Fruit fly (Drosophila melanogaster) whole organism, prepupa: ENCODE results near the gene rempA.

ENCODE experiments used
- Blimp-1 ChIP-seq: fragments of 200-800 bp; sonication (Bioruptor generic); optimal IDR thresholded peaks from 3 replicates; lab custom pipeline; 2017; ENCODE audit warnings: missing biosample characterization, missing genetic modification characterization, mild to moderate bottlenecking, moderate library complexity, missing genetic modification reagents
- CG10631 ChIP-seq: fragments of 200-800 bp; sonication (Bioruptor generic); optimal IDR thresholded peaks from 2 replicates; lab custom pipeline; 2016; ENCODE audit warnings: missing biosample characterization, missing genetic modification characterization
- CG10669 ChIP-seq: fragments of 200-800 bp; sonication (Bioruptor generic); optimal IDR thresholded peaks from 3 replicates; lab custom pipeline; 2018; ENCODE audit warnings: missing biosample characterization, mild to moderate bottlenecking, missing genetic modification characterization, moderate library complexity
- CG11294 ChIP-seq: fragments of 200-800 bp; sonication (Bioruptor generic); IDR thresholded peaks from 2 replicates; pipeline ENCODE4 v1.3.6; 2022; ENCODE audit warnings: missing biosample characterization, missing genetic modification characterization
- CG11762 ChIP-seq: fragments of 200-800 bp; sonication (Bioruptor generic); optimal IDR thresholded peaks from 3 replicates; lab custom pipeline; 2016; ENCODE audit warnings: missing biosample characterization, missing genetic modification characterization; ENCODE audit not compliant: insufficient read depth
- CG15336 ChIP-seq: fragments of 200-800 bp; sonication (Bioruptor generic); IDR thresholded peaks from 2 replicates; pipeline ENCODE4 v1.3.6; 2022; ENCODE audit warnings: missing biosample characterization, missing genetic modification characterization
- CG31627 ChIP-seq: fragments of 200-800 bp; sonication (Bioruptor generic); optimal IDR thresholded peaks from 3 replicates; lab custom pipeline; 2016; ENCODE audit warnings: missing biosample characterization, missing genetic modification characterization
- CG32006 ChIP-seq: fragments of 200-800 bp; sonication (Bioruptor generic); optimal IDR thresholded peaks from 3 replicates; lab custom pipeline; 2017; ENCODE audit warnings: missing biosample characterization, mild to moderate bottlenecking, missing genetic modification characterization
- CG34406 ChIP-seq: fragments of 200-800 bp; sonication (Bioruptor generic); optimal IDR thresholded peaks from 3 replicates; lab custom pipeline; 2016; ENCODE audit warnings: missing biosample characterization, missing genetic modification characterization
- CG3919 ChIP-seq: fragments of 200-800 bp; sonication (Bioruptor generic); optimal IDR thresholded peaks from 3 replicates; lab custom pipeline; 2016; ENCODE audit warnings: missing biosample characterization, missing genetic modification characterization
- CG4318 ChIP-seq: fragments of 200-800 bp; sonication (Bioruptor generic); optimal IDR thresholded peaks from 3 replicates; lab custom pipeline; 2017; ENCODE audit warnings: missing biosample characterization, mild to moderate bottlenecking, missing genetic modification characterization
- CG6163 ChIP-seq: fragments of 200-800 bp; sonication (Bioruptor generic); IDR thresholded peaks from 3 replicates; pipeline ENCODE4 v1.3.6; 2022; ENCODE audit warnings: missing biosample characterization, missing genetic modification characterization
- CG6276 ChIP-seq: fragments of 200-800 bp; sonication (Bioruptor generic); optimal IDR thresholded peaks from 2 replicates; lab custom pipeline; 2017; ENCODE audit warnings: missing biosample characterization, mild to moderate bottlenecking, missing genetic modification characterization
- CG6792 ChIP-seq: fragments of 200-800 bp; sonication (Bioruptor generic); optimal IDR thresholded peaks from 3 replicates; lab custom pipeline; 2016; ENCODE audit warnings: missing biosample characterization, missing genetic modification characterization
- CG8119 ChIP-seq: fragments of 200-800 bp; sonication (Bioruptor generic); IDR thresholded peaks from 3 replicates; pipeline ENCODE4 v1.3.6; 2022; ENCODE audit warnings: missing biosample characterization, missing genetic modification characterization
- CG8632 ChIP-seq: fragments of 200-800 bp; sonication (Bioruptor generic); optimal IDR thresholded peaks from 3 replicates; lab custom pipeline; 2016; ENCODE audit warnings: missing biosample characterization, missing genetic modification characterization
- Eip75B ChIP-seq: fragments of 200-800 bp; sonication (Bioruptor generic); optimal IDR thresholded peaks from 3 replicates; lab custom pipeline; 2016; ENCODE audit warnings: missing biosample characterization, missing genetic modification characterization
- Eip78C ChIP-seq: fragments of 200-800 bp; sonication (Bioruptor generic); peaks from one replicate; lab custom pipeline; 2016; ENCODE audit warnings: missing biosample characterization, missing genetic modification characterization
- Ets21C ChIP-seq: fragments of 200-800 bp; sonication (Bioruptor generic); optimal IDR thresholded peaks from 3 replicates; lab custom pipeline; 2016; ENCODE audit warnings: missing biosample characterization, missing genetic modification characterization
- Gug ChIP-seq: fragments of 200-800 bp; sonication (Bioruptor generic); IDR thresholded peaks from 2 replicates; pipeline ENCODE4 v1.3.6; 2022; ENCODE audit warnings: missing biosample characterization, missing genetic modification characterization
- Hr38 ChIP-seq: sonication (Bioruptor generic); optimal IDR thresholded peaks from 2 replicates; lab custom pipeline; 2016; ENCODE audit warnings: missing biosample characterization, missing genetic modification characterization
- Hr39 ChIP-seq: fragments of 200-800 bp; sonication (Bioruptor generic); optimal IDR thresholded peaks from 2 replicates; lab custom pipeline; 2016; ENCODE audit warnings: missing biosample characterization, missing genetic modification characterization
- Hr4 ChIP-seq: fragments of 200-800 bp; sonication (Bioruptor generic); optimal IDR thresholded peaks from 3 replicates; lab custom pipeline; 2016; ENCODE audit warnings: missing biosample characterization, missing genetic modification characterization
- Lpt ChIP-seq: fragments of 200-800 bp; sonication (Bioruptor generic); optimal IDR thresholded peaks from 3 replicates; lab custom pipeline; 2016; ENCODE audit warnings: missing biosample characterization, missing genetic modification characterization
- Met ChIP-seq: fragments of 200-800 bp; sonication (Bioruptor generic); optimal IDR thresholded peaks from 3 replicates; lab custom pipeline; 2016; ENCODE audit warnings: missing biosample characterization, missing genetic modification characterization
- OdsH ChIP-seq: fragments of 200-800 bp; sonication (Bioruptor generic); optimal IDR thresholded peaks from 3 replicates; lab custom pipeline; 2016; ENCODE audit warnings: missing biosample characterization, missing genetic modification characterization
- Sox102F ChIP-seq: fragments of 200-800 bp; sonication (Bioruptor generic); optimal IDR thresholded peaks from 2 replicates; lab custom pipeline; 2016; ENCODE audit warnings: missing biosample characterization, mild to moderate bottlenecking, missing genetic modification characterization
- Sox14 ChIP-seq: fragments of 200-800 bp; sonication (Bioruptor generic); optimal IDR thresholded peaks from 3 replicates; lab custom pipeline; 2016; ENCODE audit warnings: missing biosample characterization, missing genetic modification characterization
- achi ChIP-seq: fragments of 200-800 bp; sonication (Bioruptor generic); optimal IDR thresholded peaks from 3 replicates; lab custom pipeline; 2016; ENCODE audit warnings: missing biosample characterization, missing genetic modification characterization
- cyc ChIP-seq: fragments of 200-800 bp; sonication (Bioruptor generic); optimal IDR thresholded peaks from 3 replicates; lab custom pipeline; 2016; ENCODE audit warnings: missing biosample characterization, missing genetic modification characterization
- dac ChIP-seq: fragments of 200-800 bp; sonication (Bioruptor generic); optimal IDR thresholded peaks from 2 replicates; lab custom pipeline; 2017; ENCODE audit warnings: missing biosample characterization, mild to moderate bottlenecking, missing genetic modification characterization
- eg ChIP-seq: fragments of 200-800 bp; sonication (Bioruptor generic); IDR thresholded peaks from 3 replicates; pipeline ENCODE4 v1.3.6; 2022; ENCODE audit warnings: missing biosample characterization, missing genetic modification characterization
- esn ChIP-seq: fragments of 200-800 bp; sonication (Bioruptor generic); optimal IDR thresholded peaks from 2 replicates; lab custom pipeline; 2016; ENCODE audit warnings: missing biosample characterization, mild to moderate bottlenecking, missing genetic modification characterization, moderate library complexity
- fd59A ChIP-seq: fragments of 200-800 bp; sonication (Bioruptor generic); optimal IDR thresholded peaks from 2 replicates; lab custom pipeline; 2017; ENCODE audit warnings: missing biosample characterization, mild to moderate bottlenecking, missing genetic modification characterization, missing genetic modification reagents
- lz ChIP-seq: fragments of 200-800 bp; sonication (Bioruptor generic); optimal IDR thresholded peaks from 3 replicates; lab custom pipeline; 2016; ENCODE audit warnings: missing biosample characterization, missing genetic modification characterization
- net ChIP-seq: fragments of 200-800 bp; sonication (Bioruptor generic); optimal IDR thresholded peaks from 3 replicates; lab custom pipeline; 2016; ENCODE audit warnings: missing biosample characterization, missing genetic modification characterization
- pdm3 ChIP-seq: fragments of 200-800 bp; sonication (Bioruptor generic); optimal IDR thresholded peaks from 3 replicates; lab custom pipeline; 2016; ENCODE audit warnings: missing biosample characterization, missing genetic modification characterization
- salr ChIP-seq, 2 experiments: fragments of 200-800 bp; sonication (Bioruptor generic); optimal IDR thresholded peaks; 3 replicates each; lab custom pipeline; 2016 to 2018; ENCODE audit warnings: missing biosample characterization in 2 of 2, missing genetic modification characterization in 2 of 2, mild to moderate bottlenecking in 1 of 2
- ss ChIP-seq, 2 experiments: fragments of 200-800 bp; sonication (Bioruptor generic); optimal IDR thresholded peaks; 2 replicates in 1 of 2; 3 replicates in 1 of 2; lab custom pipeline; 2017 to 2018; ENCODE audit warnings: mild to moderate bottlenecking in 2 of 2, missing biosample characterization in 2 of 2, missing genetic modification characterization in 2 of 2, moderate library complexity in 1 of 2
- svp ChIP-seq: fragments of 200-800 bp; sonication (Bioruptor generic); peaks from one replicate; lab custom pipeline; 2016; ENCODE audit warnings: missing biosample characterization, missing genetic modification characterization
- vri ChIP-seq: fragments of 200-800 bp; sonication (Bioruptor generic); optimal IDR thresholded peaks from 3 replicates; lab custom pipeline; 2016; ENCODE audit warnings: missing biosample characterization, mild to moderate bottlenecking, missing genetic modification characterization

The rempA gene

dm6 chr2L:606165-606564, 46.1 kb upstream of the rempA start (continued):
- TF ChIP-seq OdsH (GFP tag; lab: Kevin White, UChicago) (peak; percentile 83), cyc (GFP tag; lab: Kevin White, UChicago) (peak; percentile 60), CG6163 (GFP tag; lab: Robert Waterston, UW) (peak; percentile 92), CG32006 (GFP tag; lab: Kevin White, UChicago) (peak; percentile 92), ss (GFP tag; optimal IDR thresholded peaks at IDR 0.05; lab: Kevin White, UChicago) (peak in 1 of 2 experiments; percentile 18), CG34406 (GFP tag; lab: Kevin White, UChicago) (peak; percentile 50), achi (peak; percentile 65), fd59A (GFP tag; lab: Kevin White, UChicago) (peak; percentile 59), Eip75B (peak; percentile 57), vri (GFP tag; lab: Kevin White, UChicago) (peak; percentile 72), CG8632 (GFP tag; lab: Kevin White, UChicago) (peak; percentile 44), Ets21C (peak; percentile 64), salr (GFP tag; optimal IDR thresholded peaks at IDR 0.05; lab: Kevin White, UChicago) (peak; percentile 10 to 73), Hr39 (GFP tag; lab: Kevin White, UChicago) (peak; percentile 75), CG11294 (GFP tag; lab: Robert Waterston, UW) (peak; percentile 79)

- TF ChIP-seq Eip78C (GFP tag; lab: Kevin White, UChicago) (peak; percentile 75), svp (GFP tag; lab: Kevin White, UChicago) (peak; percentile 66), Hr4 (GFP tag; lab: Kevin White, UChicago) (peak; percentile 82), CG8119 (GFP tag; lab: Robert Waterston, UW) (peak; percentile 79), pdm3 (GFP tag; lab: Kevin White, UChicago) (peak; percentile 37), Blimp-1 (no peak), CG32006 (GFP tag; lab: Kevin White, UChicago) (peak; percentile 81), cyc (GFP tag; lab: Kevin White, UChicago) (no peak), Sox14 (GFP tag; lab: Kevin White, UChicago) (peak; percentile 23), Gug (GFP tag; lab: Robert Waterston, UW) (peak; percentile 74), OdsH (GFP tag; lab: Kevin White, UChicago) (peak; percentile 49), lz (GFP tag; lab: Kevin White, UChicago) (no peak), CG10669 (GFP tag; lab: Kevin White, UChicago) (peak; percentile 47), salr (GFP tag; optimal IDR thresholded peaks at IDR 0.05; lab: Kevin White, UChicago) (peak in 1 of 2 experiments; percentile 21), CG6163 (GFP tag; lab: Robert Waterston, UW) (peak; percentile 74), Hr38 (GFP tag; lab: Kevin White, UChicago) (no peak), Sox102F (GFP tag; lab: Kevin White, UChicago) (no peak), CG10631 (GFP tag; lab: Kevin White, UChicago) (peak; percentile 29), achi (peak; percentile 38), CG11762 (GFP tag; lab: Kevin White, UChicago) (peak; percentile 16), CG6276 (GFP tag; lab: Kevin White, UChicago) (peak; percentile 78), dac (GFP tag; lab: Kevin White, UChicago) (peak; percentile 57), eg (peak; percentile 88), CG6792 (GFP tag; lab: Kevin White, UChicago) (no peak), CG3919 (GFP tag; lab: Kevin White, UChicago) (peak; percentile 32), CG15336 (GFP tag; lab: Robert Waterston, UW) (peak; percentile 75), CG4318 (peak; percentile 56), Lpt (GFP tag; lab: Kevin White, UChicago) (peak; percentile 46), Met (GFP tag; lab: Kevin White, UChicago) (peak; percentile 11), CG11294 (GFP tag; lab: Robert Waterston, UW) (peak; percentile 73), net (GFP tag; lab: Kevin White, UChicago) (peak; percentile 42), CG31627 (GFP tag; lab: Kevin White, UChicago) (no peak), esn (GFP tag; lab: Kevin White, UChicago) (peak; percentile 9), Hr39 (GFP tag; lab: Kevin White, UChicago) (peak; percentile 23)
Measured at dm6 chr2L:604060-604459, 44.0 kb upstream of the rempA start.
